Fruit fly (Drosophila melanogaster) whole organism, wandering third instar larva: ENCODE measurements around the gene BuGZ.

Experiments used
- Abd-B ChIP-seq: fragments of >200 bp; optimal IDR thresholded peaks from 2 replicates; lab custom pipeline; 2017; ENCODE audit warnings: missing biosample characterization, missing genetic modification characterization
- CG32264 ChIP-seq: fragments of 200-800 bp; sonication (Bioruptor generic); optimal IDR thresholded peaks from 2 replicates; lab custom pipeline; 2016; ENCODE audit warnings: missing biosample characterization, missing genetic modification characterization
- CG9705 ChIP-seq: fragments of 200-800 bp; sonication (Bioruptor generic); optimal IDR thresholded peaks from 2 replicates; lab custom pipeline; 2018; ENCODE audit warnings: missing biosample characterization, mild to moderate bottlenecking, missing genetic modification characterization
- CrebA ChIP-seq: fragments of 200-800 bp; sonication (Bioruptor generic); optimal IDR thresholded peaks from 2 replicates; lab custom pipeline; 2016; ENCODE audit warnings: missing biosample characterization, mild to moderate bottlenecking, missing genetic modification characterization, borderline replicate concordance
- Dfd ChIP-seq: fragments of >200 bp; optimal IDR thresholded peaks from 2 replicates; lab custom pipeline; 2017; ENCODE audit warnings: missing biosample characterization, missing genetic modification characterization
- Dif ChIP-seq: fragments of 200-275, 200-300 bp; sonication (Bioruptor generic); optimal IDR thresholded peaks from 2 replicates; lab custom pipeline; 2018; ENCODE audit warnings: missing biosample characterization, missing genetic modification characterization; ENCODE audit not compliant: partially characterized antibody
- GATAd ChIP-seq: sonication (Bioruptor generic); optimal IDR thresholded peaks from 2 replicates; lab custom pipeline; 2016; ENCODE audit warnings: missing biosample characterization, missing genetic modification characterization
- HLH106 ChIP-seq: fragments of 200-800 bp; optimal IDR thresholded peaks from 3 replicates; lab custom pipeline; 2019; ENCODE audit warnings: missing biosample characterization, mild to moderate bottlenecking, missing genetic modification characterization, moderate library complexity
- Hnf4 ChIP-seq: fragments of 200-800 bp; sonication (Bioruptor generic); optimal IDR thresholded peaks from 2 replicates; lab custom pipeline; 2016; ENCODE audit warnings: missing biosample characterization, mild to moderate bottlenecking, missing genetic modification characterization
- Hr78 ChIP-seq: fragments of >200 bp; optimal IDR thresholded peaks from 2 replicates; lab custom pipeline; 2017; ENCODE audit warnings: missing biosample characterization, missing genetic modification characterization
- Hr83 ChIP-seq: fragments of 200-300 bp; sonication (Bioruptor generic); optimal IDR thresholded peaks from 2 replicates; lab custom pipeline; 2016; ENCODE audit warnings: missing biosample characterization, mild to moderate bottlenecking, missing genetic modification characterization, moderate library complexity; ENCODE audit not compliant: poor library complexity, severe bottlenecking
- Jra ChIP-seq: sonication (Bioruptor generic); optimal IDR thresholded peaks from 2 replicates; lab custom pipeline; 2016; ENCODE audit warnings: missing biosample characterization, missing genetic modification characterization
- Mio ChIP-seq: sonication (Bioruptor generic); optimal IDR thresholded peaks from 2 replicates; lab custom pipeline; 2016; ENCODE audit warnings: missing biosample characterization, missing genetic modification characterization
- Myc ChIP-seq: fragments of >200 bp; optimal IDR thresholded peaks from 2 replicates; lab custom pipeline; 2017
- N ChIP-seq: fragments of >200 bp; optimal IDR thresholded peaks from 2 replicates; lab custom pipeline; 2018; ENCODE audit warnings: missing biosample characterization, missing external identifiers, missing genetic modification characterization
- OdsH ChIP-seq: fragments of 200-800 bp; sonication (Bioruptor generic); optimal IDR thresholded peaks from 2 replicates; lab custom pipeline; 2016; ENCODE audit warnings: missing biosample characterization, mild to moderate bottlenecking, missing genetic modification characterization
- Rel ChIP-seq, 2 experiments: fragments of 200-800 bp; sonication (Bioruptor generic) in 1 of 2; optimal IDR thresholded peaks; 2 replicates in 1 of 2; 3 replicates in 1 of 2; lab custom pipeline; 2016 to 2019; ENCODE audit warnings: mild to moderate bottlenecking in 2 of 2, missing biosample characterization in 2 of 2, missing genetic modification characterization in 2 of 2, moderate library complexity in 1 of 2
- Sp1 ChIP-seq: fragments of 200-800 bp; sonication (Bioruptor generic); optimal IDR thresholded peaks from 3 replicates; lab custom pipeline; 2019; ENCODE audit warnings: missing biosample characterization, mild to moderate bottlenecking, missing genetic modification characterization, moderate library complexity
- Vsx2 ChIP-seq: fragments of 200-300, 225-300 bp; sonication (Bioruptor generic); optimal IDR thresholded peaks from 2 replicates; lab custom pipeline; 2018; ENCODE audit warnings: missing biosample characterization, missing genetic modification characterization; ENCODE audit not compliant: partially characterized antibody
- br ChIP-seq: fragments of 200-800 bp; sonication (Bioruptor generic); optimal IDR thresholded peaks from 2 replicates; lab custom pipeline; 2016; ENCODE audit warnings: missing biosample characterization, missing genetic modification characterization
- brk ChIP-seq: fragments of 200-800 bp; sonication (Bioruptor generic); optimal IDR thresholded peaks from 2 replicates; lab custom pipeline; 2016; ENCODE audit warnings: missing biosample characterization, mild to moderate bottlenecking, missing genetic modification characterization
- dl ChIP-seq, 2 experiments: fragments of 175-275, 200-275 bp in 1 of 2; fragments of 200-275 bp in 1 of 2; sonication (Bioruptor generic); optimal IDR thresholded peaks; lab custom pipeline; 2018; ENCODE audit warnings: mild to moderate bottlenecking in 2 of 2, missing biosample characterization in 2 of 2, missing genetic modification characterization in 2 of 2, moderate library complexity in 2 of 2; ENCODE audit not compliant: partially characterized antibody in 2 of 2, insufficient read depth in 1 of 2
- dmrt93B ChIP-seq: fragments of 200-800 bp; sonication (Bioruptor generic); optimal IDR thresholded peaks from 2 replicates; lab custom pipeline; 2018; ENCODE audit warnings: missing biosample characterization, mild to moderate bottlenecking, missing genetic modification characterization
- dsf ChIP-seq: sonication (Bioruptor generic); optimal IDR thresholded peaks from 2 replicates; lab custom pipeline; 2016; ENCODE audit warnings: missing biosample characterization, missing genetic modification characterization, borderline replicate concordance
- ey ChIP-seq: fragments of 200-800 bp; sonication (Bioruptor generic); optimal IDR thresholded peaks from 2 replicates; lab custom pipeline; 2016; ENCODE audit warnings: missing biosample characterization, missing genetic modification characterization
- foxo ChIP-seq, 2 experiments: fragments of 200-800 bp; sonication (Bioruptor generic); optimal IDR thresholded peaks; 2 replicates in 1 of 2; 3 replicates in 1 of 2; lab custom pipeline; 2016 to 2017; ENCODE audit warnings: missing biosample characterization in 2 of 2, missing genetic modification characterization in 2 of 2
- fru ChIP-seq: fragments of 200-800 bp; sonication (Bioruptor generic); optimal IDR thresholded peaks from 3 replicates; lab custom pipeline; 2016; ENCODE audit warnings: missing biosample characterization, mild to moderate bottlenecking, missing genetic modification characterization
- h ChIP-seq: fragments of 200-800 bp; sonication (Bioruptor generic); optimal IDR thresholded peaks from 3 replicates; lab custom pipeline; 2016; ENCODE audit warnings: missing biosample characterization, mild to moderate bottlenecking, missing genetic modification characterization
- jim ChIP-seq: fragments of 175-275, 200-325 bp; sonication (Bioruptor generic); optimal IDR thresholded peaks from 2 replicates; lab custom pipeline; 2016; ENCODE audit warnings: missing biosample characterization, mild to moderate bottlenecking, missing genetic modification characterization
- lola ChIP-seq: fragments of >200 bp; optimal IDR thresholded peaks from 2 replicates; lab custom pipeline; 2017; ENCODE audit warnings: missing biosample characterization, missing genetic modification characterization
- pan ChIP-seq: fragments of >200 bp; optimal IDR thresholded peaks from 2 replicates; lab custom pipeline; 2017
- psq ChIP-seq: fragments of 200-800 bp; sonication (Bioruptor generic); optimal IDR thresholded peaks from 3 replicates; lab custom pipeline; 2017; ENCODE audit warnings: missing biosample characterization, mild to moderate bottlenecking, missing genetic modification characterization, moderate library complexity
- rgr ChIP-seq: fragments of 200-800 bp; sonication (Bioruptor generic); optimal IDR thresholded peaks from 3 replicates; lab custom pipeline; 2016; ENCODE audit warnings: missing biosample characterization, mild to moderate bottlenecking, missing genetic modification characterization
- sage ChIP-seq: fragments of 200-800 bp; sonication (Bioruptor generic); optimal IDR thresholded peaks from 2 replicates; lab custom pipeline; 2016; ENCODE audit warnings: missing biosample characterization, mild to moderate bottlenecking, missing genetic modification characterization
- sv ChIP-seq: fragments of 200-800 bp; sonication (Bioruptor generic); optimal IDR thresholded peaks from 3 replicates; lab custom pipeline; 2016; ENCODE audit warnings: missing biosample characterization, missing genetic modification characterization
- tai ChIP-seq: sonication (Bioruptor generic); optimal IDR thresholded peaks from 2 replicates; lab custom pipeline; 2016; ENCODE audit warnings: missing biosample characterization, missing genetic modification characterization
- usp ChIP-seq: fragments of >200 bp; optimal IDR thresholded peaks from 2 replicates; lab custom pipeline; 2017; ENCODE audit warnings: missing biosample characterization, missing genetic modification characterization
- woc ChIP-seq: sonication (Bioruptor generic); optimal IDR thresholded peaks from 2 replicates; lab custom pipeline; 2016; ENCODE audit warnings: missing biosample characterization, mild to moderate bottlenecking, missing genetic modification characterization

BuGZ gene

DNA sequence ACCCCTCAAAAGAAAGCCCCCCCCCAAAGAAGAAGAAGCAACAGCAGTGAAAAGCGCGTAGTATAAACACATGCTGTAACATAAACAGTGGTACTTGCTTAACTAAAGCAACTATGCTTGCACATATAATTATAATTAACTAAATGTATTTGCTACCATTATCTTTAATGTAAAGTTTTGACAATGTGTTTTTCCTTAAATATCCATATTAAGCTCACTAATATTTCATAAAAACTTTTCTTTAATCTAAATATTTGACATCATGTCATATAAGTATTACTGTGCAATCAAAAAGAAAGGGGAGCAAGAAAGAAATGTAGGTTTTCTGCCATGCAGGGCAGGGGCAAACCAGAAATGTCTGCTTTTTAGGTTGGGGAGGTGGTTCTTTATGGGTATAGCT, 26.4 kb upstream of the BuGZ start:
- TF ChIP-seq Myc (lab: Kevin White, UChicago) (no peak), CrebA (GFP tag; lab: Kevin White, UChicago) (no peak), usp (GFP tag; lab: Kevin White, UChicago) (no peak), Hr78 (no peak), Vsx2 (GFP tag; lab: Kevin White, UChicago) (no peak), CG9705 (GFP tag; lab: Kevin White, UChicago) (no peak)
- TF ChIP-seq, all 38 proteins: peak for 0

DNA sequence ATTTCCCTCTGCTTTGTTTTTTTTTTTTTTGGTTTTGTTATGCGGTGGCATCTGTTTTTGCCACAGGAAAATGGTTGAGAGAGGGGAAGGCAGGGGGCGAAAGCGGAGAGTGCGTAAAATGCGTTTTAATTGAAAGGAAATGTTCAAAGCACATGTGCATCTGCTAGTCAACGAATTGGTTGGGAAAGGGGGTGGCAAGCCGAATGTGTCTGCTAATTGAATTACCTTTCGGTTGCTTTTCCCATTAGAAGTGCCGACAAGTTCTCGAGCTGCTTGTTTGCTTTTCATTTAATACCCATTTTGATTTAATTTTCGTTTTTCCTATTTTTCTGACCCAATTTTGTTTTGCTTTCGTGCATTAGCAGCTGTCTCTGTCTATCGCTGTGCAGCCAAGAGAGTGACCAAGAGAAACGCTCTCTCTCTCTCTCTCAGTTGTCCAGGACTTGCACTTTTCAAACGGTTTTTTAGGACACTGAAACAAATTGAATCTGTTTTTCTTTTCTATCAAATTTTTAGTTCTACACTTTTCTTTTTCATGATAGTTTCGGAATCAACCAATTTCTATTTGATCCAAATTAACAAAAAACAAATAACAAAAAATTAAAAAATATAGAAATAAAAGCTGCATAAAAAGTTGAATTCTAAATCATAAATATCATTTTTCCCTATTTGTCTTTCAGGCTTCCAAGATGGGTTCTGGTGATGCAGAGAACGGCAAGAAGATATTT, 24.6 kb upstream of the BuGZ start:
- no peak for TF ChIP-seq br (GFP tag; lab: Kevin White, UChicago)
- TF ChIP-seq Dif (GFP tag; lab: Kevin White, UChicago): no peak
- no peak for TF ChIP-seq Hnf4 (GFP tag; lab: Kevin White, UChicago)
- TF ChIP-seq Myc (lab: Kevin White, UChicago): no peak
- no peak for TF ChIP-seq foxo (GFP tag; optimal IDR thresholded peaks at IDR 0.05; lab: Kevin White, UChicago)
- TF ChIP-seq h (GFP tag; lab: Kevin White, UChicago): no peak
- no peak for TF ChIP-seq Jra (GFP tag; lab: Kevin White, UChicago)
- TF ChIP-seq dmrt93B (GFP tag; lab: Kevin White, UChicago): no peak
- no peak for TF ChIP-seq jim
- TF ChIP-seq dsf (GFP tag; lab: Kevin White, UChicago): no peak
- TF ChIP-seq sage (GFP tag; lab: Kevin White, UChicago): no peak
- TF ChIP-seq usp (GFP tag; lab: Kevin White, UChicago): no peak
- no peak for TF ChIP-seq Abd-B (GFP tag; lab: Kevin White, UChicago)
- TF ChIP-seq tai (GFP tag; lab: Kevin White, UChicago): no peak
- no peak for TF ChIP-seq Hr83 (GFP tag; lab: Kevin White, UChicago)
- no peak for TF ChIP-seq sv (GFP tag; lab: Kevin White, UChicago)
- no peak for TF ChIP-seq GATAd (GFP tag; lab: Kevin White, UChicago)
- TF ChIP-seq Mio (GFP tag; lab: Kevin White, UChicago): no peak

DNA sequence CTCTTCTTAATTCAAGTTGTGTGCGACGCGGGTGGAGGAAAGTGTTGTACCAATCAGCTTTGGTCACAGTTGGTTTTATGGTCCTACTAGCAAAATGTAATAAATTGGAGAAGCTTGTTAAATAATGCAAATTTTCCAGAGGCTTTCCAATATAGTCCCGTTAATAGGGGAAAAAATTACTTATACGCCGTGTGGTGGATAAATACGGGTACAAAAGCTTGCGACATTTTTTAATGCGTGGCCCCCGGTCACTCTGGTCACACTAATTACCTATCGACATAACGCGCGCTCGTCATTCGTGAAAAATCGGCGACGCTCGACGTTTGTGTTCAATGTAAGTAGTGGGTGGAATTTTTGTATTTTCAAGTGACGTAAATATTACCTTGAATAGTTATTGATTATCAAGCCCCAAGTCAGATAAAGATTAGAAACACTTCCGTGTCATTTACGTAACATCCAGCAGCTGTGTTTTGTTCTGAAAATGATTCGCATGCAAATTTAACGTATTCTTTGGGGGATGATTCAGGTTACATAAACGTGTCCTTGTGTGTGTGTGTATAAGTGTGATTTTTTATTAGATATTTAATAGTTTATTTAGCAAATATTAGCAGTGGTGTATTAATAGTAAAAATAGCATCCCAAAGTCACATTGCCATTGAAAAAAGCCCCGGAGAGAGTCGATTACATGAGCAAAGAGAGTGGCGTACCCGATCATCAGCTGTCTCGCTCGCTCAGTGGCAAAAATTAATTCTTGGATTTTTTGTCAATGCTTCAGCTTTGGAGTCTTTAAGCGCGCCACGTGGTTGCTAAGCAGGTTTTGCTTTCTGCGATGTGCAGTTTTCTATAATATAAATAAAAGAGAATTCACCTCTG, 23.3 kb upstream of the BuGZ start, which contains the start of gene Cyt-c-p:
TSS of gene Cyt-c-p (plus strand) at position 290 of the 873 bp plus-strand sequence.
- no peak for TF ChIP-seq Rel (GFP tag; optimal IDR thresholded peaks at IDR 0.05; lab: Kevin White, UChicago)
- TF ChIP-seq Rel (tag; optimal IDR thresholded peaks at IDR 0.05; lab: Kevin White, UChicago): peak; percentile 83
- TF ChIP-seq Vsx2 (GFP tag; lab: Kevin White, UChicago): no peak
- TF ChIP-seq dl (GFP tag; optimal IDR thresholded peaks at IDR 0.05; lab: Kevin White, UChicago; ENCODE audit: insufficient read depth in 1 of 2, partially characterized antibody in 2 of 2): no peak
- TF ChIP-seq Jra (GFP tag; lab: Kevin White, UChicago): no peak
- peak in 1 of 2 experiments; percentile 28 for TF ChIP-seq foxo (GFP tag; optimal IDR thresholded peaks at IDR 0.05; lab: Kevin White, UChicago)
- TF ChIP-seq pan (lab: Kevin White, UChicago): no peak
- TF ChIP-seq sv (GFP tag; lab: Kevin White, UChicago): no peak
- TF ChIP-seq h (GFP tag; lab: Kevin White, UChicago): no peak
- no peak for TF ChIP-seq CG9705 (GFP tag; lab: Kevin White, UChicago)
- peak; percentile 28 for TF ChIP-seq Hr83 (GFP tag; lab: Kevin White, UChicago)
- TF ChIP-seq rgr (GFP tag; lab: Kevin White, UChicago): peak; percentile 19
- TF ChIP-seq CG32264 (GFP tag; lab: Kevin White, UChicago): no peak
- no peak for TF ChIP-seq sage (GFP tag; lab: Kevin White, UChicago)
- no peak for TF ChIP-seq ey
- TF ChIP-seq OdsH (GFP tag; lab: Kevin White, UChicago): peak; percentile 19
- TF ChIP-seq lola (GFP tag; lab: Kevin White, UChicago): no peak
- TF ChIP-seq Sp1 (GFP tag; lab: Kevin White, UChicago): no peak
- TF ChIP-seq Abd-B (GFP tag; lab: Kevin White, UChicago): no peak
- no peak for TF ChIP-seq Mio (GFP tag; lab: Kevin White, UChicago)
- no peak for TF ChIP-seq Hr78
- peak; percentile 0 for TF ChIP-seq Dif (GFP tag; lab: Kevin White, UChicago)
- TF ChIP-seq psq: no peak
- peak; percentile 19 for TF ChIP-seq Myc (lab: Kevin White, UChicago)
- no peak for TF ChIP-seq jim
- TF ChIP-seq CrebA (GFP tag; lab: Kevin White, UChicago): no peak
- TF ChIP-seq N (GFP tag; lab: Kevin White, UChicago): no peak
- no peak for TF ChIP-seq GATAd (GFP tag; lab: Kevin White, UChicago)
- TF ChIP-seq brk: no peak
- no peak for TF ChIP-seq br (GFP tag; lab: Kevin White, UChicago)
- no peak for TF ChIP-seq dsf (GFP tag; lab: Kevin White, UChicago)
- TF ChIP-seq Dfd: no peak
- TF ChIP-seq fru (GFP tag; lab: Kevin White, UChicago): no peak
- TF ChIP-seq tai (GFP tag; lab: Kevin White, UChicago): no peak
- TF ChIP-seq woc (GFP tag; lab: Kevin White, UChicago): no peak
- TF ChIP-seq usp (GFP tag; lab: Kevin White, UChicago): no peak
- TF ChIP-seq HLH106 (tag; lab: Kevin White, UChicago): peak; percentile 13
- TF ChIP-seq Hnf4 (GFP tag; lab: Kevin White, UChicago): no peak
- TF ChIP-seq dmrt93B (GFP tag; lab: Kevin White, UChicago): no peak
